Fruit fly (Drosophila melanogaster): ENCODE measurements around the gene CG8475.

The CG8475 gene

dm6 chr2L:8164219-8164618 lies 32.5 kb downstream of the CG8475 start (continued):
- peak; percentile 84 for TF ChIP-seq Sox102F (GFP tag; optimal IDR thresholded peaks at IDR 0.05)
- peak; percentile 63 for TF ChIP-seq maf-S (GFP tag; optimal IDR thresholded peaks at IDR 0.05)
- TF ChIP-seq hb (GFP tag; IDR thresholded peaks at IDR 0.05; ENCODE audit: partially characterized antibody): no peak
- TF ChIP-seq Bteb2 (GFP tag; optimal IDR thresholded peaks at IDR 0.05): peak; percentile 54
- peak; percentile 53; the same call in 1 of the 2 replicates for TF ChIP-seq E2f2 (GFP tag; IDR thresholded peaks at IDR 0.05)
- TF ChIP-seq ems (GFP tag; optimal IDR thresholded peaks at IDR 0.05): peak; percentile 41
- peak; percentile 57 for TF ChIP-seq pnt (GFP tag; optimal IDR thresholded peaks at IDR 0.05)
- peak; percentile 48 for TF ChIP-seq Dek (tag; optimal IDR thresholded peaks at IDR 0.05)
- TF ChIP-seq pros (GFP tag; optimal IDR thresholded peaks at IDR 0.05): no peak
- no peak for TF ChIP-seq CG9215 (GFP tag; IDR thresholded peaks at IDR 0.05)
- TF ChIP-seq Deaf1 (tag; optimal IDR thresholded peaks at IDR 0.05): no peak
- no peak for TF ChIP-seq vnd (GFP tag; IDR thresholded peaks at IDR 0.05; ENCODE audit: partially characterized antibody)
- peak; percentile 20; the same call in 1 of the 2 replicates for TF ChIP-seq CG14441 (GFP tag; IDR thresholded peaks at IDR 0.05)
- peak; percentile 81 for TF ChIP-seq twi (tag; optimal IDR thresholded peaks at IDR 0.05)
- no peak for TF ChIP-seq CG6654 (GFP tag; optimal IDR thresholded peaks at IDR 0.05)
- no peak for TF ChIP-seq ham (GFP tag; IDR thresholded peaks at IDR 0.05)
- TF ChIP-seq Lhr (GFP tag; optimal IDR thresholded peaks at IDR 0.05): peak; percentile 84
- TF ChIP-seq gsb (GFP tag; IDR thresholded peaks at IDR 0.05): 0 out of 2 replicates have a peak, but pooled peaks have one; percentile 11
- no peak for TF ChIP-seq Abd-B (GFP tag; optimal IDR thresholded peaks at IDR 0.05)
- TF ChIP-seq Atf6 (GFP tag; IDR thresholded peaks at IDR 0.05): no peak
- TF ChIP-seq CG33557 (GFP tag; optimal IDR thresholded peaks at IDR 0.05): peak; percentile 93
- TF ChIP-seq CG10147 (GFP tag; optimal IDR thresholded peaks at IDR 0.05): peak; percentile 9
- TF ChIP-seq CG3847 (GFP tag; IDR thresholded peaks at IDR 0.05): no peak
- TF ChIP-seq NfI (GFP tag; optimal IDR thresholded peaks at IDR 0.05): peak; percentile 32
- peak; percentile 12 for TF ChIP-seq Ets97D (GFP tag; optimal IDR thresholded peaks at IDR 0.05)
- peak; percentile 96 for TF ChIP-seq CG2875 (GFP tag; optimal IDR thresholded peaks at IDR 0.05)
- no peak for TF ChIP-seq CG11560 (tag; IDR thresholded peaks at IDR 0.05)
- no peak for TF ChIP-seq CG11456 (GFP tag; IDR thresholded peaks at IDR 0.05)
- peak; percentile 66 for TF ChIP-seq CG12744 (GFP tag; optimal IDR thresholded peaks at IDR 0.05)
- no peak for TF ChIP-seq tx (GFP tag; optimal IDR thresholded peaks at IDR 0.05)
- TF ChIP-seq CG12236 (GFP tag; optimal IDR thresholded peaks at IDR 0.05): peak; percentile 85
- peak; percentile 67 for TF ChIP-seq CG13296 (GFP tag; optimal IDR thresholded peaks at IDR 0.05)
- TF ChIP-seq Usf (GFP tag; optimal IDR thresholded peaks at IDR 0.05): no peak
- TF ChIP-seq eve (GFP tag; optimal IDR thresholded peaks at IDR 0.05): peak in 1 of 2 experiments; percentile 37
- no peak for TF ChIP-seq CG2889 (GFP tag; IDR thresholded peaks at IDR 0.05)
- TF ChIP-seq Jarid2 (GFP tag; optimal IDR thresholded peaks at IDR 0.05): peak; percentile 57
- TF ChIP-seq MTF-1 (GFP tag; optimal IDR thresholded peaks at IDR 0.05; ENCODE audit: borderline replicate concordance): peak; percentile 95
- no peak for TF ChIP-seq CG3995 (GFP tag; optimal IDR thresholded peaks at IDR 0.05)
- TF ChIP-seq nau (GFP tag; optimal IDR thresholded peaks at IDR 0.05): peak; percentile 88
- peak; percentile 77 for TF ChIP-seq CG8089 (GFP tag; optimal IDR thresholded peaks at IDR 0.05)
- TF ChIP-seq prd (optimal IDR thresholded peaks at IDR 0.05): no peak
- TF ChIP-seq prd (GFP tag; IDR thresholded peaks at IDR 0.05): 0 out of 3 replicates have a peak, but pooled peaks have one; percentile 38
- no peak for TF ChIP-seq CG9797 (GFP tag; optimal IDR thresholded peaks at IDR 0.05)
- TF ChIP-seq lov (optimal IDR thresholded peaks at IDR 0.05): no peak
- TF ChIP-seq lov (GFP tag; IDR thresholded peaks at IDR 0.05): peak; percentile 90
- no peak for TF ChIP-seq exex (tag; optimal IDR thresholded peaks at IDR 0.05)
- no peak for TF ChIP-seq Ada2b (GFP tag; IDR thresholded peaks at IDR 0.05)
- no peak for TF ChIP-seq corto (GFP tag; optimal IDR thresholded peaks at IDR 0.05)
- TF ChIP-seq Rfx (GFP tag; IDR thresholded peaks at IDR 0.05): peak; percentile 53; the same call in 1 of the 2 replicates
- peak; percentile 85 for TF ChIP-seq Max (GFP tag; optimal IDR thresholded peaks at IDR 0.05)
- peak; percentile 64 for TF ChIP-seq CG10565 (GFP tag; optimal IDR thresholded peaks at IDR 0.05)
